Worm (Caenorhabditis elegans) whole organism, L3 larva: ENCODE results near the gene msp-38.

Source experiments
- R02D3.7 ChIP-seq: fragments of 150-350 bp; optimal IDR thresholded peaks from 2 replicates; lab custom pipeline; 2014; ENCODE audit warnings: missing biosample characterization, missing genetic modification characterization
- ceh-16 ChIP-seq: sonication (generic microtip); optimal IDR thresholded peaks from 2 replicates; lab custom pipeline; 2017; ENCODE audit warnings: missing biosample characterization, missing genetic modification characterization
- ceh-28 ChIP-seq: fragments of 150-350 bp; optimal IDR thresholded peaks from 2 replicates; lab custom pipeline; 2014; ENCODE audit warnings: missing biosample characterization, missing genetic modification reagents, missing genetic modification characterization
- ceh-82 ChIP-seq: fragments of 150-350 bp; optimal IDR thresholded peaks from 2 replicates; lab custom pipeline; 2014; ENCODE audit warnings: missing biosample characterization, missing genetic modification characterization
- elt-1 ChIP-seq: fragments of 150-350 bp; optimal IDR thresholded peaks from 2 replicates; lab custom pipeline; 2014; ENCODE audit warnings: missing biosample characterization, missing genetic modification characterization
- elt-3 ChIP-seq, 3 experiments: fragments of 150-350 bp in 1 of 3; sonication (generic microtip) in 2 of 3; optimal IDR thresholded peaks; 2 replicates in 2 of 3; 4 replicates in 1 of 3; lab custom pipeline; 2014 to 2017; ENCODE audit warnings: missing biosample characterization in 3 of 3, missing genetic modification characterization in 3 of 3
- eor-1 ChIP-seq, 2 experiments: fragments of 150-350 bp; optimal IDR thresholded peaks; 2 replicates each; lab custom pipeline; 2014 to 2018; ENCODE audit warnings: missing biosample characterization in 2 of 2, missing genetic modification characterization in 2 of 2
- nhr-25 ChIP-seq: sonication (generic microtip); optimal IDR thresholded peaks from 2 replicates; lab custom pipeline; 2017; ENCODE audit warnings: missing biosample characterization, missing genetic modification characterization
- snpc-4 ChIP-seq: fragments of 150-350 bp; optimal IDR thresholded peaks from 2 replicates; lab custom pipeline; 2014; ENCODE audit warnings: missing biosample characterization, missing genetic modification characterization
- zag-1 ChIP-seq: fragments of 150-350 bp; optimal IDR thresholded peaks from 2 replicates; lab custom pipeline; 2014; ENCODE audit warnings: missing biosample characterization, missing genetic modification characterization

DNA sequence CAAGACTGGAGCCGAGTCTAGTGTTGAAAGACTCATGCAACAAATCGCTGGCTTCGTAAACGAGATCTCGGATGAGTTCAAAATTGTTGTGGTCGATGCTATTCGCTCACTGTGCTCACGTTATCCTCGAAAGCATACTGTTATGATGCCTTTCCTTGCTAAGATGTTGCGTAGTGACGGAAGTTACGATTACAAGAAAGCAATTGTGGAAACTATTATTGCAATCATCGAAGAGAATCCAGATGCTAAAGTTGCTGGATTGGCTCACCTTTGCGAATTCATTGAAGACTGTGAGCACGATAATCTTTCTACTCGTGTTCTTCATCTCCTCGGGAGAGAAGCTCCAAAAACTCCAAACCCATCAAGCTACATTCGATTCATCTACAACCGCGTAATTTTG, 9.9 kb upstream of the msp-38 start:
- no peak for TF ChIP-seq snpc-4 (tag; lab: Kevin White, UChicago)
- no peak for TF ChIP-seq ceh-16 (tag; lab: Kevin White, UChicago)
- TF ChIP-seq nhr-25 (tag; lab: Kevin White, UChicago) = no peak
- no peak for TF ChIP-seq eor-1 (tag; optimal IDR thresholded peaks at IDR 0.05; lab: Kevin White, UChicago)
- no peak for TF ChIP-seq elt-3 (tag; optimal IDR thresholded peaks at IDR 0.05; lab: Kevin White, UChicago)
- no peak for TF ChIP-seq zag-1 (tag; lab: Kevin White, UChicago)
- TF ChIP-seq elt-1 = no peak
- no peak for TF ChIP-seq ceh-28
- TF ChIP-seq ceh-82 (tag; lab: Kevin White, UChicago) = no peak
- TF ChIP-seq R02D3.7 (tag; lab: Kevin White, UChicago) = no peak
